Fruit fly (Drosophila melanogaster) whole organism, prepupa: ENCODE data around the gene Tlk.

Experiments used
- Blimp-1 ChIP-seq: fragments of 200-800 bp; sonication (Bioruptor generic); optimal IDR thresholded peaks from 3 replicates; lab custom pipeline; 2017; ENCODE audit warnings: missing biosample characterization, missing genetic modification characterization, mild to moderate bottlenecking, moderate library complexity, missing genetic modification reagents
- CG10631 ChIP-seq: fragments of 200-800 bp; sonication (Bioruptor generic); optimal IDR thresholded peaks from 2 replicates; lab custom pipeline; 2016; ENCODE audit warnings: missing biosample characterization, missing genetic modification characterization
- CG10669 ChIP-seq: fragments of 200-800 bp; sonication (Bioruptor generic); optimal IDR thresholded peaks from 3 replicates; lab custom pipeline; 2018; ENCODE audit warnings: missing biosample characterization, mild to moderate bottlenecking, missing genetic modification characterization, moderate library complexity
- CG11294 ChIP-seq: fragments of 200-800 bp; sonication (Bioruptor generic); IDR thresholded peaks from 2 replicates; pipeline ENCODE4 v1.3.6; 2022; ENCODE audit warnings: missing biosample characterization, missing genetic modification characterization
- CG11902 ChIP-seq: fragments of 200-800 bp; sonication (Bioruptor generic); optimal IDR thresholded peaks from 3 replicates; lab custom pipeline; 2016; ENCODE audit warnings: missing biosample characterization, missing genetic modification characterization
- CG1621 ChIP-seq: fragments of 200-800 bp; sonication (Bioruptor generic); optimal IDR thresholded peaks from 3 replicates; lab custom pipeline; 2018; ENCODE audit warnings: missing biosample characterization, mild to moderate bottlenecking, missing genetic modification characterization
- CG3032 ChIP-seq: fragments of 200-800 bp; optimal IDR thresholded peaks from 2 replicates; lab custom pipeline; 2019; ENCODE audit warnings: missing biosample characterization, mild to moderate bottlenecking, missing genetic modification characterization, moderate library complexity
- CG31627 ChIP-seq: fragments of 200-800 bp; sonication (Bioruptor generic); optimal IDR thresholded peaks from 3 replicates; lab custom pipeline; 2016; ENCODE audit warnings: missing biosample characterization, missing genetic modification characterization
- CG32006 ChIP-seq: fragments of 200-800 bp; sonication (Bioruptor generic); optimal IDR thresholded peaks from 3 replicates; lab custom pipeline; 2017; ENCODE audit warnings: missing biosample characterization, mild to moderate bottlenecking, missing genetic modification characterization
- CG34406 ChIP-seq: fragments of 200-800 bp; sonication (Bioruptor generic); optimal IDR thresholded peaks from 3 replicates; lab custom pipeline; 2016; ENCODE audit warnings: missing biosample characterization, missing genetic modification characterization
- CG3919 ChIP-seq: fragments of 200-800 bp; sonication (Bioruptor generic); optimal IDR thresholded peaks from 3 replicates; lab custom pipeline; 2016; ENCODE audit warnings: missing biosample characterization, missing genetic modification characterization
- CG4318 ChIP-seq: fragments of 200-800 bp; sonication (Bioruptor generic); optimal IDR thresholded peaks from 3 replicates; lab custom pipeline; 2017; ENCODE audit warnings: missing biosample characterization, mild to moderate bottlenecking, missing genetic modification characterization
- CG6792 ChIP-seq: fragments of 200-800 bp; sonication (Bioruptor generic); optimal IDR thresholded peaks from 3 replicates; lab custom pipeline; 2016; ENCODE audit warnings: missing biosample characterization, missing genetic modification characterization
- CG6854 ChIP-seq: fragments of 200-800 bp; sonication (Bioruptor generic); optimal IDR thresholded peaks from 2 replicates; lab custom pipeline; 2017; ENCODE audit warnings: missing biosample characterization, mild to moderate bottlenecking, missing genetic modification characterization
- CG7368 ChIP-seq: fragments of 200-800 bp; sonication (Bioruptor generic); optimal IDR thresholded peaks from 3 replicates; lab custom pipeline; 2016; ENCODE audit warnings: missing biosample characterization, missing genetic modification characterization
- CG8119 ChIP-seq: fragments of 200-800 bp; sonication (Bioruptor generic); IDR thresholded peaks from 3 replicates; pipeline ENCODE4 v1.3.6; 2022; ENCODE audit warnings: missing biosample characterization, missing genetic modification characterization
- CG8632 ChIP-seq: fragments of 200-800 bp; sonication (Bioruptor generic); optimal IDR thresholded peaks from 3 replicates; lab custom pipeline; 2016; ENCODE audit warnings: missing biosample characterization, missing genetic modification characterization
- CG9139 ChIP-seq: fragments of 200-800 bp; sonication (Bioruptor generic); optimal IDR thresholded peaks from 3 replicates; lab custom pipeline; 2017; ENCODE audit warnings: missing biosample characterization, mild to moderate bottlenecking, missing genetic modification characterization
- Eip75B ChIP-seq: fragments of 200-800 bp; sonication (Bioruptor generic); optimal IDR thresholded peaks from 3 replicates; lab custom pipeline; 2016; ENCODE audit warnings: missing biosample characterization, missing genetic modification characterization
- Eip78C ChIP-seq: fragments of 200-800 bp; sonication (Bioruptor generic); peaks from one replicate; lab custom pipeline; 2016; ENCODE audit warnings: missing biosample characterization, missing genetic modification characterization
- Eip93F ChIP-seq: fragments of 200-800 bp; sonication (Bioruptor generic); optimal IDR thresholded peaks from 2 replicates; lab custom pipeline; 2016; ENCODE audit warnings: missing biosample characterization, mild to moderate bottlenecking, missing genetic modification characterization
- Ets21C ChIP-seq: fragments of 200-800 bp; sonication (Bioruptor generic); optimal IDR thresholded peaks from 3 replicates; lab custom pipeline; 2016; ENCODE audit warnings: missing biosample characterization, missing genetic modification characterization
- Ets96B ChIP-seq: fragments of 200-800 bp; optimal IDR thresholded peaks from 2 replicates; lab custom pipeline; 2019; ENCODE audit warnings: missing biosample characterization, mild to moderate bottlenecking, missing genetic modification characterization, moderate library complexity
- Hr38 ChIP-seq: sonication (Bioruptor generic); optimal IDR thresholded peaks from 2 replicates; lab custom pipeline; 2016; ENCODE audit warnings: missing biosample characterization, missing genetic modification characterization
- Hr39 ChIP-seq: fragments of 200-800 bp; sonication (Bioruptor generic); optimal IDR thresholded peaks from 2 replicates; lab custom pipeline; 2016; ENCODE audit warnings: missing biosample characterization, missing genetic modification characterization
- Hr4 ChIP-seq: fragments of 200-800 bp; sonication (Bioruptor generic); optimal IDR thresholded peaks from 3 replicates; lab custom pipeline; 2016; ENCODE audit warnings: missing biosample characterization, missing genetic modification characterization
- OdsH ChIP-seq: fragments of 200-800 bp; sonication (Bioruptor generic); optimal IDR thresholded peaks from 3 replicates; lab custom pipeline; 2016; ENCODE audit warnings: missing biosample characterization, missing genetic modification characterization
- Smox ChIP-seq: fragments of 200-800 bp; sonication (Bioruptor generic); optimal IDR thresholded peaks from 3 replicates; lab custom pipeline; 2016; ENCODE audit warnings: missing biosample characterization, missing genetic modification characterization
- Sox102F ChIP-seq: fragments of 200-800 bp; sonication (Bioruptor generic); optimal IDR thresholded peaks from 2 replicates; lab custom pipeline; 2016; ENCODE audit warnings: missing biosample characterization, mild to moderate bottlenecking, missing genetic modification characterization
- Sox14 ChIP-seq: fragments of 200-800 bp; sonication (Bioruptor generic); optimal IDR thresholded peaks from 3 replicates; lab custom pipeline; 2016; ENCODE audit warnings: missing biosample characterization, missing genetic modification characterization
- Sox15 ChIP-seq: fragments of 200-800 bp; sonication (Bioruptor generic); optimal IDR thresholded peaks from 3 replicates; lab custom pipeline; 2016; ENCODE audit warnings: missing biosample characterization, missing genetic modification characterization
- achi ChIP-seq: fragments of 200-800 bp; sonication (Bioruptor generic); optimal IDR thresholded peaks from 3 replicates; lab custom pipeline; 2016; ENCODE audit warnings: missing biosample characterization, missing genetic modification characterization
- cyc ChIP-seq: fragments of 200-800 bp; sonication (Bioruptor generic); optimal IDR thresholded peaks from 3 replicates; lab custom pipeline; 2016; ENCODE audit warnings: missing biosample characterization, missing genetic modification characterization
- dac ChIP-seq: fragments of 200-800 bp; sonication (Bioruptor generic); optimal IDR thresholded peaks from 2 replicates; lab custom pipeline; 2017; ENCODE audit warnings: missing biosample characterization, mild to moderate bottlenecking, missing genetic modification characterization
- eg ChIP-seq: fragments of 200-800 bp; sonication (Bioruptor generic); IDR thresholded peaks from 3 replicates; pipeline ENCODE4 v1.3.6; 2022; ENCODE audit warnings: missing biosample characterization, missing genetic modification characterization
- fd59A ChIP-seq: fragments of 200-800 bp; sonication (Bioruptor generic); optimal IDR thresholded peaks from 2 replicates; lab custom pipeline; 2017; ENCODE audit warnings: missing biosample characterization, mild to moderate bottlenecking, missing genetic modification characterization, missing genetic modification reagents
- fd85E ChIP-seq: fragments of 200-800 bp; sonication (Bioruptor generic); optimal IDR thresholded peaks from 3 replicates; lab custom pipeline; 2016; ENCODE audit warnings: missing biosample characterization, missing genetic modification characterization
- fkh ChIP-seq: fragments of 200-800 bp; sonication (Bioruptor generic); optimal IDR thresholded peaks from 3 replicates; lab custom pipeline; 2017; ENCODE audit warnings: missing biosample characterization, mild to moderate bottlenecking, missing genetic modification characterization, moderate library complexity
- lz ChIP-seq: fragments of 200-800 bp; sonication (Bioruptor generic); optimal IDR thresholded peaks from 3 replicates; lab custom pipeline; 2016; ENCODE audit warnings: missing biosample characterization, missing genetic modification characterization
- net ChIP-seq: fragments of 200-800 bp; sonication (Bioruptor generic); optimal IDR thresholded peaks from 3 replicates; lab custom pipeline; 2016; ENCODE audit warnings: missing biosample characterization, missing genetic modification characterization
- pdm3 ChIP-seq: fragments of 200-800 bp; sonication (Bioruptor generic); optimal IDR thresholded peaks from 3 replicates; lab custom pipeline; 2016; ENCODE audit warnings: missing biosample characterization, missing genetic modification characterization
- salr ChIP-seq, 2 experiments: fragments of 200-800 bp; sonication (Bioruptor generic); optimal IDR thresholded peaks; 3 replicates each; lab custom pipeline; 2016 to 2018; ENCODE audit warnings: missing biosample characterization in 2 of 2, missing genetic modification characterization in 2 of 2, mild to moderate bottlenecking in 1 of 2
- spab ChIP-seq: fragments of 200-800 bp; sonication (Bioruptor generic); optimal IDR thresholded peaks from 2 replicates; lab custom pipeline; 2017; ENCODE audit warnings: missing biosample characterization, mild to moderate bottlenecking, missing genetic modification characterization, missing genetic modification reagents
- ss ChIP-seq, 2 experiments: fragments of 200-800 bp; sonication (Bioruptor generic); optimal IDR thresholded peaks; 2 replicates in 1 of 2; 3 replicates in 1 of 2; lab custom pipeline; 2017 to 2018; ENCODE audit warnings: mild to moderate bottlenecking in 2 of 2, missing biosample characterization in 2 of 2, missing genetic modification characterization in 2 of 2, moderate library complexity in 1 of 2
- topi ChIP-seq: fragments of 200-800 bp; sonication (Bioruptor generic); optimal IDR thresholded peaks from 3 replicates; lab custom pipeline; 2016; ENCODE audit warnings: missing biosample characterization, missing genetic modification characterization

Gene Tlk

DNA sequence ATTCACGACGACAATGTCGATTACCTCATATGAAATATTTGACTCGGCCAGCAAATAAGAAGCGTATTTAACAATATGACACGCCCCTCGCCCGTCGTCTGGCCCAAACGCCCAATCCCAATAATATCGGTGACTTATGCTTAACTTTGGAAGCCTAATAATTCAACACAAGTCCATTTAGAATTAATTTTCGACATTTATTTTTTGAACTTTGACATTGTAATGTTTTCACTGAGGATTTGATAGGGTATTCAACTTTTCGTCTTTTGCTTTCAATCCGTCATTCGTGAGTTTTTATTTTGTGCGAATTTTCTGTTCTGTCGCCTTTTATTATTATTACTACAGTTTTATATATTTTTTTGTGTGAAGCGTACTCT, 52.6 kb downstream of the Tlk start (continued):
- no peak for TF ChIP-seq CG8119 (GFP tag; lab: Robert Waterston, UW)
- TF ChIP-seq CG8632 (GFP tag; lab: Kevin White, UChicago): no peak
- peak; percentile 38 for TF ChIP-seq Smox (GFP tag; lab: Kevin White, UChicago)
- TF ChIP-seq lz: peak; percentile 3
- no peak for TF ChIP-seq ss (GFP tag; optimal IDR thresholded peaks at IDR 0.05; lab: Kevin White, UChicago)
- TF ChIP-seq CG6854 (GFP tag; lab: Kevin White, UChicago): no peak
- TF ChIP-seq CG10631 (GFP tag; lab: Kevin White, UChicago): no peak
- no peak for TF ChIP-seq CG32006 (GFP tag; lab: Kevin White, UChicago)
- TF ChIP-seq Hr4 (GFP tag; lab: Kevin White, UChicago): no peak
- no peak for TF ChIP-seq Ets96B (tag; lab: Kevin White, UChicago)
- peak; percentile 34 for TF ChIP-seq topi (GFP tag; lab: Kevin White, UChicago)
- no peak for TF ChIP-seq achi
- no peak for TF ChIP-seq fd85E (GFP tag; lab: Kevin White, UChicago)
- no peak for TF ChIP-seq eg (GFP tag; lab: Robert Waterston, UW)
- TF ChIP-seq Sox14 (GFP tag; lab: Kevin White, UChicago): no peak
- no peak for TF ChIP-seq OdsH (GFP tag; lab: Kevin White, UChicago)
- TF ChIP-seq CG3919 (GFP tag; lab: Kevin White, UChicago): no peak
- TF ChIP-seq CG11294 (GFP tag; lab: Robert Waterston, UW): no peak
- TF ChIP-seq Blimp-1 (GFP tag; lab: Kevin White, UChicago): no peak
- no peak for TF ChIP-seq CG1621 (tag; lab: Kevin White, UChicago)

DNA sequence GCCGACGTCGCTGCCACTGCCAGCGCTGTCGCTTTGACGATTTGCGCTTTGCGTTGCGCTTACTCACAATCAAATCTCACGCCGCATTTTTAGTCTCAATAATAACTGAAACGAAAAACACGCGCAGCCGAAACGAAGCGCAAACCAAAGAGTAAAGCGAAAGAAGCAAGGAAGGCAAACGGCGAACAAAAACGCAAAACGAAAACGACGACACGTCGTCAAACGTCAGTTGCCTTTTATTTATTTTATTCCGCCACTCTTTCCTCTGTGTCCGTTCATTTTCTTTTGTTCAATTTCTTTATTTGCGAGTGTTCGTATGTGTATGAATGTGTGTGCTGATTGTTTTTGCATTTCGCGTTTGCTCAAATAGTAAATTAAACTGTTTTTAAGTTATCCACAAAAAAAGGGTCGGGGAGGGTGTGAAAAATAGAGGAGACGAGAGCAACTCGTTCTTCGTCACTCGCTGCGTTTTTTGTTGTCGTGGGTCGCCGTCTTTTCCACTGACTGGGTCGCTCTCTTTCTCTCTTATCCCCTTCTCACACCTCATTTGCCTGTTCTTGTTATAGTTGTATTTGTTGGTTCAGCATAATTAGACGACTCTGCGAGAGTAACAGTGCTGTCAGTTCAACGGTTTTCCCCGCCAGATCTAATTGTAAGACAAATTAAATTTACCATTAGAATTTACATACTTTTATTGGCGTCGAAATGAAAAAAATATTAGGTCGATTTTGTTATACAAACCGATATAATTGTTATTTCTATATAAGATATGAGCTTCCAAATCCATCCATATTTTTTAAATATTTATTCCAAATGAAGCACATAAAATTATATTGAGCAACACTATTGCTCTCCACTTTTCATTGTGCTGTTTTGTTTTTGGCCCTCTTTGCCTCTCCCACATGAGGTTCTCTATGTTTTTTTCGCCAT, 53.3 kb downstream of the Tlk start:
- TF ChIP-seq Ets96B (tag; lab: Kevin White, UChicago) (peak; percentile 36), OdsH (GFP tag; lab: Kevin White, UChicago) (peak; percentile 32), CG11902 (GFP tag; lab: Kevin White, UChicago) (no peak), net (GFP tag; lab: Kevin White, UChicago) (no peak), Ets21C (GFP tag; lab: Kevin White, UChicago) (no peak), Sox14 (GFP tag; lab: Kevin White, UChicago) (no peak), achi (peak; percentile 32), CG34406 (GFP tag; lab: Kevin White, UChicago) (no peak), salr (GFP tag; optimal IDR thresholded peaks at IDR 0.05; lab: Kevin White, UChicago) (peak in 1 of 2 experiments; percentile 50), CG31627 (no peak), topi (GFP tag; lab: Kevin White, UChicago) (peak; percentile 6), Hr4 (GFP tag; lab: Kevin White, UChicago) (peak; percentile 59), CG3032 (tag; lab: Kevin White, UChicago) (peak; percentile 12), Eip75B (GFP tag; lab: Kevin White, UChicago) (peak; percentile 27), Blimp-1 (GFP tag; lab: Kevin White, UChicago) (no peak), Sox15 (GFP tag; lab: Kevin White, UChicago) (no peak), fkh (GFP tag; lab: Kevin White, UChicago) (peak; percentile 54), Hr39 (no peak), CG7368 (no peak), eg (GFP tag; lab: Robert Waterston, UW) (peak; percentile 79), CG8632 (GFP tag; lab: Kevin White, UChicago) (no peak), CG32006 (GFP tag; lab: Kevin White, UChicago) (peak; percentile 63), Smox (GFP tag; lab: Kevin White, UChicago) (no peak), fd59A (GFP tag; lab: Kevin White, UChicago) (no peak), CG10669 (GFP tag; lab: Kevin White, UChicago) (peak; percentile 16), Eip78C (peak; percentile 70), Hr38 (GFP tag; lab: Kevin White, UChicago) (no peak), CG9139 (no peak), CG4318 (GFP tag; lab: Kevin White, UChicago) (peak; percentile 33), cyc (GFP tag; lab: Kevin White, UChicago) (no peak), ss (GFP tag; optimal IDR thresholded peaks at IDR 0.05; lab: Kevin White, UChicago) (peak; percentile 1 to 46), CG6792 (GFP tag; lab: Kevin White, UChicago) (no peak), CG6854 (GFP tag; lab: Kevin White, UChicago) (peak; percentile 30), CG1621 (tag; lab: Kevin White, UChicago) (no peak), Sox102F (GFP tag; lab: Kevin White, UChicago) (no peak), spab (peak; percentile 7), CG3919 (GFP tag; lab: Kevin White, UChicago) (peak; percentile 27), dac (peak; percentile 4), CG10631 (GFP tag; lab: Kevin White, UChicago) (peak; percentile 34), pdm3 (GFP tag; lab: Kevin White, UChicago) (peak; percentile 55), Eip93F (no peak), lz (peak; percentile 13)
